Worm (Caenorhabditis elegans) whole organism, L2 larva: ENCODE data around the gene ufbp-1.

Source experiments
- Y55F3AM.14 ChIP-seq: fragments of 200-800 bp; sonication (Bioruptor generic); optimal IDR thresholded peaks from 2 replicates; lab custom pipeline; 2018; ENCODE audit warnings: mild to moderate bottlenecking, missing genetic modification characterization, missing compliant biosample characterization
- ZK546.5 ChIP-seq: sonication (generic microtip); optimal IDR thresholded peaks from 2 replicates; lab custom pipeline; 2017; ENCODE audit warnings: missing biosample characterization, missing genetic modification characterization
- alr-1 ChIP-seq: fragments of 150-350 bp; optimal IDR thresholded peaks from 2 replicates; lab custom pipeline; 2014; ENCODE audit warnings: missing biosample characterization, missing genetic modification characterization
- aly-2 ChIP-seq: fragments of 150-350 bp; optimal IDR thresholded peaks from 2 replicates; lab custom pipeline; 2014; ENCODE audit warnings: missing biosample characterization, missing genetic modification characterization
- ama-1 ChIP-seq: fragments of 150-350 bp; optimal IDR thresholded peaks from 2 replicates; lab custom pipeline; 2018; ENCODE audit warnings: inconsistent platforms
- blmp-1 ChIP-seq: sonication (generic microtip); optimal IDR thresholded peaks from 2 replicates; lab custom pipeline; 2017; ENCODE audit warnings: missing genetic modification characterization, mild to moderate bottlenecking, missing compliant biosample characterization, antibody characterized with exemption, moderate library complexity; ENCODE audit not compliant: insufficient read depth
- ceh-16 ChIP-seq: fragments of 150-350 bp; optimal IDR thresholded peaks from 2 replicates; lab custom pipeline; 2014; ENCODE audit warnings: missing biosample characterization, missing genetic modification characterization
- ceh-82 ChIP-seq: fragments of 150-350 bp; optimal IDR thresholded peaks from 2 replicates; lab custom pipeline; 2014; ENCODE audit warnings: missing biosample characterization, missing genetic modification characterization
- crh-2 ChIP-seq: sonication (generic microtip); optimal IDR thresholded peaks from 2 replicates; lab custom pipeline; 2017; ENCODE audit warnings: missing biosample characterization, missing genetic modification characterization
- dmd-4 ChIP-seq: sonication (generic microtip); optimal IDR thresholded peaks from 2 replicates; lab custom pipeline; 2017; ENCODE audit warnings: missing biosample characterization, missing genetic modification characterization
- egl-27 ChIP-seq: sonication (generic microtip); optimal IDR thresholded peaks from 3 replicates; lab custom pipeline; 2017; ENCODE audit warnings: missing biosample characterization, missing genetic modification reagents, missing genetic modification characterization
- elt-1 ChIP-seq: fragments of 150-350 bp; optimal IDR thresholded peaks from 2 replicates; lab custom pipeline; 2014; ENCODE audit warnings: missing biosample characterization, missing genetic modification characterization
- elt-3 ChIP-seq: sonication (generic microtip); optimal IDR thresholded peaks from 2 replicates; lab custom pipeline; 2017; ENCODE audit warnings: missing biosample characterization, missing genetic modification characterization
- fos-1 ChIP-seq: fragments of 150-350 bp; optimal IDR thresholded peaks from 2 replicates; lab custom pipeline; 2014; ENCODE audit warnings: missing biosample characterization, missing genetic modification characterization
- gmeb-1 ChIP-seq: fragments of 150-350 bp; optimal IDR thresholded peaks from 2 replicates; lab custom pipeline; 2014; ENCODE audit warnings: missing biosample characterization, missing genetic modification characterization
- lin-11 ChIP-seq: fragments of 150-350 bp; sonication (generic microtip); optimal IDR thresholded peaks from 2 replicates; lab custom pipeline; 2014; ENCODE audit warnings: missing biosample characterization, missing genetic modification characterization, inconsistent platforms, mixed read lengths
- lin-13 ChIP-seq: fragments of 150-350 bp; optimal IDR thresholded peaks from 2 replicates; lab custom pipeline; 2014; ENCODE audit warnings: missing biosample characterization, missing genetic modification reagents, missing genetic modification characterization
- lin-39 ChIP-seq: fragments of 150-350 bp; optimal IDR thresholded peaks from 2 replicates; lab custom pipeline; 2014; ENCODE audit warnings: missing biosample characterization, missing genetic modification reagents, missing genetic modification characterization
- lsy-2 ChIP-seq, 2 experiments: fragments of 150-350 bp in 1 of 2; sonication (generic microtip) in 1 of 2; optimal IDR thresholded peaks; 2 replicates each; lab custom pipeline; 2014 to 2017; ENCODE audit warnings: missing biosample characterization in 2 of 2, missing genetic modification characterization in 2 of 2
- mbf-1 ChIP-seq: sonication (generic microtip); optimal IDR thresholded peaks from 2 replicates; lab custom pipeline; 2017; ENCODE audit warnings: missing biosample characterization, missing genetic modification characterization
- mdl-1 ChIP-seq, 2 experiments: fragments of 150-350 bp in 1 of 2; sonication (generic microtip) in 1 of 2; optimal IDR thresholded peaks; 2 replicates each; lab custom pipeline; 2017; ENCODE audit warnings: missing biosample characterization in 2 of 2, missing genetic modification characterization in 2 of 2
- nhr-10 ChIP-seq: sonication (generic microtip); optimal IDR thresholded peaks from 2 replicates; lab custom pipeline; 2017; ENCODE audit warnings: missing biosample characterization, missing genetic modification characterization
- nhr-129 ChIP-seq: fragments of 150-350 bp; optimal IDR thresholded peaks from 2 replicates; lab custom pipeline; 2014; ENCODE audit warnings: missing biosample characterization, missing genetic modification characterization
- nhr-21 ChIP-seq: fragments of 150-350 bp; optimal IDR thresholded peaks from 2 replicates; lab custom pipeline; 2014; ENCODE audit warnings: missing biosample characterization, missing genetic modification characterization
- nhr-23 ChIP-seq: fragments of 150-350 bp; optimal IDR thresholded peaks from 2 replicates; lab custom pipeline; 2014; ENCODE audit warnings: missing biosample characterization, missing genetic modification reagents, missing genetic modification characterization
- nhr-6 ChIP-seq: fragments of 150-350 bp; optimal IDR thresholded peaks from 2 replicates; lab custom pipeline; 2014; ENCODE audit warnings: missing biosample characterization, missing genetic modification characterization
- nhr-77 ChIP-seq: fragments of 150-350 bp; optimal IDR thresholded peaks from 2 replicates; lab custom pipeline; 2014; ENCODE audit warnings: missing biosample characterization, missing genetic modification characterization
- peb-1 ChIP-seq: fragments of 150-350 bp; optimal IDR thresholded peaks from 2 replicates; lab custom pipeline; 2014; ENCODE audit warnings: missing biosample characterization, missing genetic modification characterization
- skn-1 ChIP-seq: sonication (generic microtip); optimal IDR thresholded peaks from 2 replicates; lab custom pipeline; 2017; ENCODE audit warnings: missing biosample characterization, missing genetic modification characterization
- sma-3 ChIP-seq: sonication (generic microtip); optimal IDR thresholded peaks from 2 replicates; lab custom pipeline; 2016; ENCODE audit warnings: missing genetic modification reagents, missing genetic modification characterization, missing compliant biosample characterization
- sma-9 ChIP-seq, 2 experiments: fragments of 150-350 bp in 1 of 2; sonication (generic microtip) in 1 of 2; optimal IDR thresholded peaks; 2 replicates each; lab custom pipeline; 2014 to 2016; ENCODE audit warnings: missing genetic modification characterization in 2 of 2, mild to moderate bottlenecking in 1 of 2, missing biosample characterization in 1 of 2, missing compliant biosample characterization in 1 of 2, missing genetic modification reagents in 1 of 2, moderate library complexity in 1 of 2
- snpc-4 ChIP-seq: fragments of 150-350 bp; optimal IDR thresholded peaks from 2 replicates; lab custom pipeline; 2014; ENCODE audit warnings: missing biosample characterization, missing genetic modification characterization
- unc-55 ChIP-seq: fragments of 150-350 bp; sonication (generic microtip); optimal IDR thresholded peaks from 3 replicates; lab custom pipeline; 2014; ENCODE audit warnings: missing biosample characterization, missing genetic modification reagents, missing genetic modification characterization
- zag-1 ChIP-seq: fragments of 150-350 bp; optimal IDR thresholded peaks from 2 replicates; lab custom pipeline; 2014; ENCODE audit warnings: missing biosample characterization, missing genetic modification characterization
- ztf-1 ChIP-seq: fragments of 200-800 bp; sonication (Bioruptor generic); conservative IDR thresholded peaks from 2 replicates; pipeline ENCODE4 v1.3.6; 2022; ENCODE audit warnings: missing genetic modification characterization, missing compliant biosample characterization

Gene ufbp-1

ce11 chrIII:8467520-8467919, 24.1 kb upstream of the ufbp-1 start:
- TF ChIP-seq dmd-4 (no peak), ztf-1 (no peak), lin-13 (GFP tag; lab: Kevin White, UChicago) (no peak), sma-9 (GFP tag; optimal IDR thresholded peaks at IDR 0.05; lab: Kevin White, UChicago) (no peak), sma-9 (tag; optimal IDR thresholded peaks at IDR 0.05; lab: Kevin White, UChicago) (no peak), ceh-82 (tag; lab: Kevin White, UChicago) (no peak), elt-3 (tag; lab: Kevin White, UChicago) (no peak), aly-2 (tag; lab: Kevin White, UChicago) (no peak), nhr-129 (tag; lab: Kevin White, UChicago) (no peak), blmp-1 (tag; lab: Kevin White, UChicago) (no peak), snpc-4 (tag; lab: Kevin White, UChicago) (no peak), peb-1 (no peak), elt-1 (tag; lab: Kevin White, UChicago) (no peak), crh-2 (no peak), egl-27 (tag; lab: Kevin White, UChicago) (no peak), mdl-1 (tag; optimal IDR thresholded peaks at IDR 0.05; lab: Kevin White, UChicago) (no peak), alr-1 (tag; lab: Kevin White, UChicago) (no peak), skn-1 (tag; lab: Kevin White, UChicago) (no peak)
- TF ChIP-seq, all 48 proteins: peak for 0

DNA sequence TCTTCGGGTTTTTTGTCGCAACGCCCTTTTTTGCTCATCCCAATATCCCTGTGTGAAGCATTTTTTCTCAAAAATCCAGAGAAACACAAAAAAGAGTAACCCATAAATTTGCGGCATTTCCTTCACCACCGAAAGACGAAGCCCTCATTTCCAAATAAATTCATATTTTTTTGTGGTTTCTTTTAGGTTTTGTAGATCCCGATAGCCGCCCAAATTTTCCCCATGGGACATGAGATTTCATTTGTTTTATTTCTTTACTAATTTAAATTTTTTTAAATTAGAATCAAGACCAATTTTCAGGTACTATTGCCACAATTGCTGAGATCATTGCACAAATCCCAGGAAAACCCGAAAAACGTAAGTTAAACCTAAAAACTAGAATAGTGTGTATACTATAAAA, 23.3 kb upstream of the ufbp-1 start, which contains the start of gene mig-39:
TSS of gene mig-39 (plus strand) at position 301 of the 400 bp plus-strand sequence.
- TF ChIP-seq skn-1 (tag; lab: Kevin White, UChicago) (no peak), alr-1 (tag; lab: Kevin White, UChicago) (no peak), snpc-4 (tag; lab: Kevin White, UChicago) (no peak), elt-1 (tag; lab: Kevin White, UChicago) (no peak), zag-1 (tag; lab: Kevin White, UChicago) (no peak), Y55F3AM.14 (no peak), nhr-23 (tag; lab: Kevin White, UChicago) (no peak), sma-3 (GFP tag; lab: Kevin White, UChicago) (no peak), crh-2 (no peak), peb-1 (no peak), mbf-1 (tag; lab: Kevin White, UChicago) (no peak), lin-39 (tag; lab: Kevin White, UChicago) (no peak), ceh-16 (tag; lab: Kevin White, UChicago) (no peak), nhr-21 (tag; lab: Kevin White, UChicago) (no peak), ZK546.5 (tag; lab: Kevin White, UChicago) (no peak), blmp-1 (tag; lab: Kevin White, UChicago) (no peak), unc-55 (no peak), lin-11 (no peak)

ce11 chrIII:8461410-8461809, 18.0 kb upstream of the ufbp-1 start:
- TF ChIP-seq nhr-10 (tag; lab: Kevin White, UChicago), result no peak
- TF ChIP-seq alr-1 (tag; lab: Kevin White, UChicago), result no peak
- TF ChIP-seq lsy-2 (tag; optimal IDR thresholded peaks at IDR 0.05; lab: Kevin White, UChicago), result peak in 1 of 2 experiments; percentile 88
- no peak for TF ChIP-seq nhr-6
- no peak for TF ChIP-seq ama-1 (lab: Kevin White, UChicago)
- no peak for TF ChIP-seq Y55F3AM.14

- no peak for TF ChIP-seq nhr-129 (tag; lab: Kevin White, UChicago)
- no peak for TF ChIP-seq snpc-4 (tag; lab: Kevin White, UChicago)
- TF ChIP-seq gmeb-1 (tag; lab: Kevin White, UChicago), result no peak
- TF ChIP-seq blmp-1 (tag; lab: Kevin White, UChicago), result no peak
- no peak for TF ChIP-seq ceh-16 (tag; lab: Kevin White, UChicago)
- TF ChIP-seq mdl-1 (tag; optimal IDR thresholded peaks at IDR 0.05; lab: Kevin White, UChicago), result no peak
- no peak for TF ChIP-seq nhr-77
- TF ChIP-seq zag-1 (tag; lab: Kevin White, UChicago), result no peak
- no peak for TF ChIP-seq alr-1 (tag; lab: Kevin White, UChicago)
- no peak for TF ChIP-seq nhr-10 (tag; lab: Kevin White, UChicago)
- TF ChIP-seq fos-1, result no peak
Measured at ce11 chrIII:8457605-8458004, 14.2 kb upstream of the ufbp-1 start.
